Fruit fly (Drosophila melanogaster) whole organism, embryonic: Measurements from ENCODE around the gene Mst98Cb.

Source experiments
- Abd-B ChIP-seq: fragments of 200-800 bp; sonication (Bioruptor generic); optimal IDR thresholded peaks from 2 replicates; lab custom pipeline; 2018; ENCODE audit warnings: missing biosample characterization, mild to moderate bottlenecking, missing genetic modification characterization, moderate library complexity
- BtbVII ChIP-seq: fragments of 200-800 bp; sonication (Bioruptor generic); optimal IDR thresholded peaks from 3 replicates; lab custom pipeline; 2017; ENCODE audit warnings: missing biosample characterization, mild to moderate bottlenecking, missing genetic modification characterization
- CG10565 ChIP-seq: fragments of 200-800 bp; sonication (Bioruptor generic); optimal IDR thresholded peaks from 3 replicates; lab custom pipeline; 2016; ENCODE audit warnings: missing biosample characterization, mild to moderate bottlenecking, missing genetic modification characterization
- CG11085 ChIP-seq: fragments of 200-800 bp; sonication (Bioruptor generic); IDR thresholded peaks from 2 replicates; pipeline ENCODE4 v1.3.6; 2022; ENCODE audit warnings: missing biosample characterization, missing genetic modification characterization
- CG12769 ChIP-seq: fragments of 200-800 bp; sonication (Bioruptor generic); optimal IDR thresholded peaks from 2 replicates; lab custom pipeline; 2019; ENCODE audit warnings: missing biosample characterization, mild to moderate bottlenecking, missing genetic modification characterization, moderate library complexity
- CG13296 ChIP-seq: fragments of 200-800 bp; sonication (Bioruptor generic); optimal IDR thresholded peaks from 3 replicates; lab custom pipeline; 2018; ENCODE audit warnings: missing biosample characterization, mild to moderate bottlenecking, missing genetic modification characterization
- CG15073 ChIP-seq: fragments of 200-800 bp; sonication (Bioruptor generic); optimal IDR thresholded peaks from 2 replicates; lab custom pipeline; 2016; ENCODE audit warnings: missing biosample characterization, missing genetic modification characterization
- CG16813 ChIP-seq: fragments of 200-800 bp; sonication (Bioruptor generic); IDR thresholded peaks from 3 replicates; pipeline ENCODE4 v1.3.6; 2022; ENCODE audit warnings: missing biosample characterization, missing genetic modification characterization; ENCODE audit not compliant: partially characterized antibody
- CG18599 ChIP-seq: fragments of 200-800 bp; sonication (Bioruptor generic); optimal IDR thresholded peaks from 3 replicates; lab custom pipeline; 2017; ENCODE audit warnings: missing biosample characterization, missing genetic modification characterization, mild to moderate bottlenecking, moderate library complexity, missing genetic modification reagents
- CG2678 ChIP-seq: fragments of 200-800 bp; sonication (Bioruptor generic); optimal IDR thresholded peaks from 3 replicates; lab custom pipeline; 2019; ENCODE audit warnings: missing biosample characterization, mild to moderate bottlenecking, missing genetic modification characterization, moderate library complexity
- CG31365 ChIP-seq: fragments of 200-800 bp; sonication (Bioruptor generic); optimal IDR thresholded peaks from 2 replicates; lab custom pipeline; 2018; ENCODE audit warnings: missing biosample characterization, mild to moderate bottlenecking, missing genetic modification characterization
- CG31388 ChIP-seq: fragments of 200-800 bp; sonication (Bioruptor generic); optimal IDR thresholded peaks from 2 replicates; lab custom pipeline; 2016; ENCODE audit warnings: missing biosample characterization, missing genetic modification characterization
- CG31441 ChIP-seq: fragments of 200-800 bp; sonication (Bioruptor generic); IDR thresholded peaks from 2 replicates; pipeline ENCODE4 v1.3.6; 2022; ENCODE audit warnings: missing biosample characterization, missing genetic modification characterization
- CG3281 ChIP-seq: fragments of 200-800 bp; sonication (Bioruptor generic); optimal IDR thresholded peaks from 3 replicates; lab custom pipeline; 2017; ENCODE audit warnings: missing biosample characterization, mild to moderate bottlenecking, missing genetic modification characterization
- CG3995 ChIP-seq: fragments of 200-800 bp; sonication (Bioruptor generic); optimal IDR thresholded peaks from 3 replicates; lab custom pipeline; 2016; ENCODE audit warnings: missing biosample characterization, missing genetic modification characterization
- CG6791 ChIP-seq: fragments of 200-800 bp; sonication (Bioruptor generic); IDR thresholded peaks from 3 replicates; pipeline ENCODE4 v1.3.6; 2022; ENCODE audit warnings: missing biosample characterization, missing genetic modification characterization; ENCODE audit not compliant: partially characterized antibody
- CG7963 ChIP-seq: fragments of 200-800 bp; sonication (Bioruptor generic); IDR thresholded peaks from 3 replicates; pipeline ENCODE4 v1.3.6; 2022; ENCODE audit warnings: missing biosample characterization, missing genetic modification characterization; ENCODE audit not compliant: partially characterized antibody
- CG8089 ChIP-seq: fragments of 200-800 bp; sonication (Bioruptor generic); optimal IDR thresholded peaks from 3 replicates; lab custom pipeline; 2016; ENCODE audit warnings: missing biosample characterization, missing genetic modification characterization
- CG8359 ChIP-seq: fragments of 200-800 bp; sonication (Bioruptor generic); optimal IDR thresholded peaks from 2 replicates; lab custom pipeline; 2017; ENCODE audit warnings: missing biosample characterization, mild to moderate bottlenecking, missing genetic modification characterization, borderline replicate concordance
- CG8765 ChIP-seq: fragments of 200-800 bp; sonication (Bioruptor generic); IDR thresholded peaks from 2 replicates; pipeline ENCODE4 v1.3.6; 2022; ENCODE audit warnings: missing biosample characterization, missing genetic modification characterization
- Dbx ChIP-seq: fragments of 200-800 bp; sonication (Bioruptor generic); IDR thresholded peaks from 3 replicates; pipeline ENCODE4 v1.3.6; 2022; ENCODE audit warnings: missing biosample characterization, missing genetic modification characterization
- Dek ChIP-seq: fragments of 200-800 bp; sonication (Bioruptor generic); optimal IDR thresholded peaks from 3 replicates; lab custom pipeline; 2019; ENCODE audit warnings: missing biosample characterization, mild to moderate bottlenecking, missing genetic modification characterization, moderate library complexity
- Dip3 ChIP-seq: fragments of 200-800 bp; sonication (Bioruptor generic); optimal IDR thresholded peaks from 3 replicates; lab custom pipeline; 2016; ENCODE audit warnings: missing biosample characterization, missing genetic modification characterization
- E2f2 ChIP-seq: fragments of 200-800 bp; sonication (Bioruptor generic); IDR thresholded peaks from 2 replicates; pipeline ENCODE4 v1.3.6; 2022; ENCODE audit warnings: missing biosample characterization, missing genetic modification characterization
- GATAe ChIP-seq: fragments of 200-800 bp; sonication (Bioruptor generic); conservative IDR thresholded peaks from 2 replicates; pipeline ENCODE4 v1.3.6; 2022; ENCODE audit warnings: missing biosample characterization, missing genetic modification characterization
- HLH4C ChIP-seq: fragments of 200-800 bp; sonication (Bioruptor generic); IDR thresholded peaks from 3 replicates; pipeline ENCODE4 v1.3.6; 2022; ENCODE audit warnings: missing biosample characterization, missing genetic modification characterization; ENCODE audit not compliant: partially characterized antibody
- Lhr ChIP-seq: fragments of 200-800 bp; sonication (Bioruptor generic); optimal IDR thresholded peaks from 3 replicates; lab custom pipeline; 2017; ENCODE audit warnings: mild to moderate bottlenecking, missing biosample characterization, missing genetic modification reagents, missing genetic modification characterization
- Pdp1 ChIP-seq, 2 experiments: fragments of 200-800 bp; sonication (Bioruptor generic); optimal IDR thresholded peaks; 3 replicates each; lab custom pipeline; 2016; ENCODE audit warnings: missing biosample characterization in 2 of 2, missing genetic modification characterization in 2 of 2, mild to moderate bottlenecking in 1 of 2, moderate library complexity in 1 of 2
- Sry-β ChIP-seq: fragments of 200-800 bp; sonication (Bioruptor generic); optimal IDR thresholded peaks from 2 replicates; lab custom pipeline; 2018; ENCODE audit warnings: missing biosample characterization, mild to moderate bottlenecking, missing genetic modification characterization, moderate library complexity
- YL-1 ChIP-seq: fragments of 200-800 bp; sonication (Bioruptor generic); optimal IDR thresholded peaks from 3 replicates; lab custom pipeline; 2017; ENCODE audit warnings: missing biosample characterization, mild to moderate bottlenecking, missing genetic modification characterization
- crp ChIP-seq, 2 experiments: fragments of 200-800 bp; sonication (Bioruptor generic); optimal IDR thresholded peaks; 2 replicates in 1 of 2; 3 replicates in 1 of 2; lab custom pipeline; 2017; ENCODE audit warnings: missing biosample characterization in 2 of 2, missing genetic modification characterization in 2 of 2, mild to moderate bottlenecking in 1 of 2, moderate library complexity in 1 of 2
- fd3F ChIP-seq: fragments of 200-800 bp; sonication (Bioruptor generic); optimal IDR thresholded peaks from 2 replicates; lab custom pipeline; 2018; ENCODE audit warnings: missing biosample characterization, mild to moderate bottlenecking, missing genetic modification characterization, moderate library complexity
- ftz-f1 ChIP-seq: fragments of 200-800 bp; sonication (Bioruptor generic); optimal IDR thresholded peaks from 2 replicates; lab custom pipeline; 2016; ENCODE audit warnings: missing biosample characterization, missing genetic modification characterization
- fu2 ChIP-seq: fragments of 200-800 bp; sonication (Bioruptor generic); optimal IDR thresholded peaks from 2 replicates; lab custom pipeline; 2016; ENCODE audit warnings: missing biosample characterization, missing genetic modification characterization
- gt ChIP-seq: fragments of 200-800 bp; sonication (Bioruptor generic); IDR thresholded peaks from 2 replicates; pipeline ENCODE4 v1.3.6; 2022; ENCODE audit warnings: missing biosample characterization, missing genetic modification characterization
- hbn ChIP-seq: fragments of 200-800 bp; sonication (Bioruptor generic); IDR thresholded peaks from 2 replicates; pipeline ENCODE4 v1.3.6; 2022; ENCODE audit warnings: missing biosample characterization, missing genetic modification characterization; ENCODE audit not compliant: partially characterized antibody
- nmo ChIP-seq: fragments of 200-800 bp; sonication (Bioruptor generic); optimal IDR thresholded peaks from 2 replicates; lab custom pipeline; 2018; ENCODE audit warnings: missing biosample characterization, mild to moderate bottlenecking, missing genetic modification characterization, moderate library complexity
- nom ChIP-seq: fragments of 200-800 bp; sonication (Bioruptor generic); optimal IDR thresholded peaks from 2 replicates; lab custom pipeline; 2017; ENCODE audit warnings: missing biosample characterization, missing genetic modification characterization, mild to moderate bottlenecking, moderate library complexity, missing genetic modification reagents
- onecut ChIP-seq: fragments of 200-800 bp; sonication (Bioruptor generic); IDR thresholded peaks from 2 replicates; pipeline ENCODE4 v1.3.6; 2022; ENCODE audit warnings: missing biosample characterization, missing genetic modification characterization
- prd ChIP-seq, 3 experiments: fragments of >200 bp in 2 of 3; fragments of 200-800 bp in 1 of 3; sonication (Bioruptor generic) in 1 of 3; optimal IDR thresholded peaks in 2 of 3; IDR thresholded peaks in 1 of 3; 2 replicates in 2 of 3; 3 replicates in 1 of 3; pipeline versions ENCODE4 v1.3.6 to Lab custom; 2017 to 2022; ENCODE audit warnings: missing biosample characterization in 1 of 3, missing genetic modification characterization in 1 of 3
- row ChIP-seq: fragments of 200-800 bp; sonication (Bioruptor generic); IDR thresholded peaks from 3 replicates; pipeline ENCODE4 v1.3.6; 2022; ENCODE audit warnings: missing biosample characterization, missing genetic modification characterization
- sisA ChIP-seq: fragments of 200-800 bp; sonication (Bioruptor generic); IDR thresholded peaks from 2 replicates; pipeline ENCODE4 v1.3.6; 2022; ENCODE audit warnings: missing biosample characterization, missing genetic modification characterization
- tap ChIP-seq: fragments of 200-800 bp; optimal IDR thresholded peaks from 3 replicates; lab custom pipeline; 2019; ENCODE audit warnings: missing biosample characterization, mild to moderate bottlenecking, missing genetic modification characterization, moderate library complexity
- tll ChIP-seq, 2 experiments: fragments of 200-800 bp in 1 of 2; fragments of >200 bp in 1 of 2; sonication (Bioruptor generic) in 1 of 2; optimal IDR thresholded peaks; 2 replicates each; lab custom pipeline; 2017 to 2019; ENCODE audit warnings: missing biosample characterization in 2 of 2, missing genetic modification characterization in 2 of 2, mild to moderate bottlenecking in 1 of 2, moderate library complexity in 1 of 2
- vnd ChIP-seq: fragments of 200-800 bp; sonication (Bioruptor generic); IDR thresholded peaks from 3 replicates; pipeline ENCODE4 v1.3.6; 2022; ENCODE audit warnings: missing biosample characterization, missing genetic modification characterization; ENCODE audit not compliant: partially characterized antibody
- zen ChIP-seq: fragments of 200-800 bp; sonication (Bioruptor generic); optimal IDR thresholded peaks from 3 replicates; lab custom pipeline; 2018; ENCODE audit warnings: missing biosample characterization, mild to moderate bottlenecking, missing genetic modification characterization, moderate library complexity

The Mst98Cb gene

dm6 chr3R:28336046-28336771, 43.6 kb downstream of the Mst98Cb start, which contains the start of gene larp (continued):
- TF ChIP-seq CG8765 (peak; percentile 67; the same call in 1 of the 2 replicates), CG18599 (GFP tag; lab: Kevin White, UChicago) (peak; percentile 41), CG7963 (peak; percentile 94), Dbx (GFP tag; lab: Robert Waterston, UW) (peak; percentile 84), ftz-f1 (no peak), CG16813 (peak; percentile 97), Lhr (GFP tag; lab: Kevin White, UChicago) (peak; percentile 30), Dip3 (GFP tag; lab: Kevin White, UChicago) (peak; percentile 69), CG8089 (peak; percentile 35), Abd-B (GFP tag; lab: Kevin White, UChicago) (peak; percentile 63), fu2 (GFP tag; lab: Kevin White, UChicago) (peak; percentile 66), E2f2 (GFP tag; lab: Robert Waterston, UW) (peak; percentile 84), CG10565 (no peak), Pdp1 (GFP tag; optimal IDR thresholded peaks at IDR 0.05; lab: Kevin White, UChicago) (peak; percentile 68 to 76), CG15073 (GFP tag; lab: Kevin White, UChicago) (no peak), CG12769 (peak; percentile 53), CG8359 (no peak), CG3995 (GFP tag; lab: Kevin White, UChicago) (peak; percentile 50), HLH4C (GFP tag; lab: Robert Waterston, UW) (peak; percentile 90), CG31365 (tag; lab: Kevin White, UChicago) (no peak), vnd (GFP tag; lab: Robert Waterston, UW) (peak; percentile 95), CG31388 (GFP tag; lab: Kevin White, UChicago) (no peak), onecut (GFP tag; lab: Robert Waterston, UW) (peak; percentile 69), Sry-β (GFP tag; lab: Kevin White, UChicago) (peak; percentile 52), row (GFP tag; lab: Robert Waterston, UW) (peak; percentile 91), gt (GFP tag; lab: Robert Waterston, UW) (0 out of 2 replicates have a peak, but pooled peaks have one; percentile 29), crp (GFP tag; optimal IDR thresholded peaks at IDR 0.05; lab: Kevin White, UChicago) (no peak), CG3281 (GFP tag; lab: Kevin White, UChicago) (peak; percentile 98), CG11085 (GFP tag; lab: Robert Waterston, UW) (peak; percentile 73), CG31441 (GFP tag; lab: Robert Waterston, UW) (peak; percentile 42; the same call in 1 of the 2 replicates), GATAe (GFP tag; lab: Robert Waterston, UW) (no peak), Dek (tag; lab: Kevin White, UChicago) (peak; percentile 49), sisA (GFP tag; lab: Robert Waterston, UW) (peak; percentile 78), CG6791 (GFP tag; lab: Robert Waterston, UW) (peak; percentile 96), prd (optimal IDR thresholded peaks at IDR 0.05; lab: Kevin White, UChicago) (no peak), prd (GFP tag; IDR thresholded peaks at IDR 0.05; lab: Robert Waterston, UW) (peak; percentile 85), tll (GFP tag; optimal IDR thresholded peaks at IDR 0.05; lab: Kevin White, UChicago) (no peak), BtbVII (GFP tag; lab: Kevin White, UChicago) (no peak), YL-1 (peak; percentile 73), CG2678 (tag; lab: Kevin White, UChicago) (peak; percentile 62), nmo (GFP tag; lab: Kevin White, UChicago) (peak; percentile 80), tap (tag; lab: Kevin White, UChicago) (no peak), nom (GFP tag; lab: Kevin White, UChicago) (no peak), hbn (GFP tag; lab: Robert Waterston, UW) (peak; percentile 93), fd3F (GFP tag; lab: Kevin White, UChicago) (peak; percentile 59), zen (tag; lab: Kevin White, UChicago) (peak; percentile 20), CG13296 (GFP tag; lab: Kevin White, UChicago) (peak; percentile 38)
